Worm (Caenorhabditis elegans): ENCODE results near the gene vha-8.

DNA sequence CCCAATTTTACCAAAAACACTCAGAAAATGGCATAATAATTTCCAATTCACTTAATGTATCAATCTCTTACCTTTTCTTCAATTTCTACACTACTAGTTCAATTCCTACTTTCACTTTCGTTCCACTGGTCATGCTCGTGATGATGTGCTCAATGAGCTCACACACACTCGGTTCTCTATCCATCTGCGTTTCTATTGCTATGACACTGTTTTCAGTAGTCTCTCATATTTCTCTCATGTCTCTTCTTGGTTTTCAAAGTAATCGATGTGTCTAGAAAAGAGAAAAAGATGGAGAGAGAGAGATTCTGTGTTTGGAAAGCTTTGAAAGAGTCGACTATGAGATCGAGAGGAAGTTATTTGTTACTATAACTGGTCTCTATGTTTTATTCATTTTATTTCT lies 23.6 kb upstream of the vha-8 start:
- TF ChIP-seq sdz-12 (GFP tag; optimal IDR thresholded peaks at IDR 0.05): no peak
- no peak for TF ChIP-seq lin-39 (tag; optimal IDR thresholded peaks at IDR 0.05)
- peak; percentile 59 for TF ChIP-seq nhr-28 (tag; optimal IDR thresholded peaks at IDR 0.05)
- TF ChIP-seq fkh-10 (GFP tag; optimal IDR thresholded peaks at IDR 0.05): peak; percentile 43
- TF ChIP-seq mdl-1 (tag; optimal IDR thresholded peaks at IDR 0.05): peak in 1 of 2 experiments; percentile 69
- peak; percentile 75 for TF ChIP-seq mep-1 (tag; optimal IDR thresholded peaks at IDR 0.05)
- peak; percentile 2 for TF ChIP-seq dpl-1 (GFP tag; optimal IDR thresholded peaks at IDR 0.05)
- peak; percentile 49 for TF ChIP-seq nhr-77 (tag; optimal IDR thresholded peaks at IDR 0.05)
- TF ChIP-seq R02D3.7 (tag; optimal IDR thresholded peaks at IDR 0.05): no peak
- no peak for TF ChIP-seq snpc-4 (tag; optimal IDR thresholded peaks at IDR 0.05)
- no peak for TF ChIP-seq unc-62 (GFP tag; optimal IDR thresholded peaks at IDR 0.05 in 1 of 2)
- TF ChIP-seq unc-62 (tag; optimal IDR thresholded peaks at IDR 0.05): no peak
- TF ChIP-seq lir-3 (tag; optimal IDR thresholded peaks at IDR 0.05): no peak
- no peak for TF ChIP-seq zip-11 (GFP tag; IDR thresholded peaks at IDR 0.05)
- no peak for TF ChIP-seq unc-130 (GFP tag; optimal IDR thresholded peaks at IDR 0.05)

Data from whole organism, L4 larva.